Worm (Caenorhabditis elegans) whole organism, L4/young adult: ENCODE data around the gene K07F5.7.

Experiments used
- W03F9.2 ChIP-seq: fragments of 150-350 bp; optimal IDR thresholded peaks from 2 replicates; lab custom pipeline; 2014; ENCODE audit warnings: missing biosample characterization, missing genetic modification characterization
- dao-5 ChIP-seq: sonication (generic microtip); optimal IDR thresholded peaks from 2 replicates; lab custom pipeline; 2016; ENCODE audit warnings: missing genotype, missing genetic modification characterization, moderate library complexity, missing compliant biosample characterization

- TF ChIP-seq W03F9.2 (tag; lab: Kevin White, UChicago): no peak
- no peak for TF ChIP-seq dao-5 (tag; lab: Kevin White, UChicago)
Measured at ce11 chrIV:9864778-9865177, 16.8 kb upstream of the K07F5.7 start, which contains the start of the genes K07F5.15 and K07F5.22.
